Fruit fly (Drosophila melanogaster) whole organism, embryonic: ENCODE measurements around the gene EndoGI.

ENCODE experiments used
- Ada2b ChIP-seq: fragments of 200-800 bp; sonication (Bioruptor generic); IDR thresholded peaks from 2 replicates; pipeline ENCODE4 v1.3.6; 2022; ENCODE audit warnings: missing biosample characterization, missing genetic modification characterization
- Atf3 ChIP-seq: fragments of 200-800 bp; sonication (Bioruptor generic); optimal IDR thresholded peaks from 3 replicates; lab custom pipeline; 2016; ENCODE audit warnings: missing biosample characterization, missing genetic modification characterization
- BEAF-32 ChIP-seq: fragments of 200-800 bp; sonication (Bioruptor generic); optimal IDR thresholded peaks from 3 replicates; lab custom pipeline; 2017; ENCODE audit warnings: missing biosample characterization, missing genetic modification characterization, mild to moderate bottlenecking, moderate library complexity, missing genetic modification reagents
- CG10274 ChIP-seq: fragments of 200-800 bp; sonication (Bioruptor generic); optimal IDR thresholded peaks from 3 replicates; lab custom pipeline; 2017; ENCODE audit warnings: missing biosample characterization, mild to moderate bottlenecking, missing genetic modification characterization
- CG10431 ChIP-seq: fragments of 200-800 bp; sonication (Bioruptor generic); optimal IDR thresholded peaks from 3 replicates; lab custom pipeline; 2018; ENCODE audit warnings: missing biosample characterization, mild to moderate bottlenecking, missing genetic modification characterization
- CG10565 ChIP-seq: fragments of 200-800 bp; sonication (Bioruptor generic); optimal IDR thresholded peaks from 3 replicates; lab custom pipeline; 2016; ENCODE audit warnings: missing biosample characterization, mild to moderate bottlenecking, missing genetic modification characterization
- CG10959 ChIP-seq: fragments of 200-800 bp; sonication (Bioruptor generic); IDR thresholded peaks from 2 replicates; pipeline ENCODE4 v1.3.6; 2022; ENCODE audit warnings: missing biosample characterization, missing genetic modification characterization
- CG11723 ChIP-seq: fragments of 200-800 bp; sonication (Bioruptor generic); optimal IDR thresholded peaks from 2 replicates; lab custom pipeline; 2017; ENCODE audit warnings: missing biosample characterization, mild to moderate bottlenecking, missing genetic modification characterization
- CG12391 ChIP-seq: fragments of 200-800 bp; sonication (Bioruptor generic); optimal IDR thresholded peaks from 3 replicates; lab custom pipeline; 2018; ENCODE audit warnings: missing biosample characterization, mild to moderate bottlenecking, missing genetic modification characterization, moderate library complexity
- CG14050 ChIP-seq: fragments of 200-800 bp; sonication (Bioruptor generic); IDR thresholded peaks from 3 replicates; pipeline ENCODE4 v1.3.6; 2022; ENCODE audit warnings: missing biosample characterization, missing genetic modification characterization
- CG15601 ChIP-seq: fragments of 200-800 bp; sonication (Bioruptor generic); optimal IDR thresholded peaks from 3 replicates; lab custom pipeline; 2019; ENCODE audit warnings: missing biosample characterization, mild to moderate bottlenecking, missing genetic modification characterization, moderate library complexity
- CG18262 ChIP-seq: fragments of 200-800 bp; optimal IDR thresholded peaks from 3 replicates; lab custom pipeline; 2019; ENCODE audit warnings: missing biosample characterization, mild to moderate bottlenecking, missing genetic modification characterization, moderate library complexity
- CG2875 ChIP-seq: fragments of 200-800 bp; sonication (Bioruptor generic); optimal IDR thresholded peaks from 2 replicates; lab custom pipeline; 2017; ENCODE audit warnings: missing biosample characterization, mild to moderate bottlenecking, missing genetic modification characterization, missing genetic modification reagents
- CG30431 ChIP-seq: fragments of 200-800 bp; sonication (Bioruptor generic); optimal IDR thresholded peaks from 2 replicates; lab custom pipeline; 2017; ENCODE audit warnings: missing biosample characterization, missing genetic modification characterization
- CG32532 ChIP-seq: fragments of 200-800 bp; sonication (Bioruptor generic); IDR thresholded peaks from 2 replicates; pipeline ENCODE4 v1.3.6; 2022; ENCODE audit warnings: missing biosample characterization, missing genetic modification characterization
- CG32767 ChIP-seq: fragments of 200-800 bp; sonication (Bioruptor generic); IDR thresholded peaks from 2 replicates; pipeline ENCODE4 v1.3.6; 2022; ENCODE audit warnings: missing biosample characterization, missing genetic modification characterization
- CG4424 ChIP-seq: fragments of 200-800 bp; sonication (Bioruptor generic); optimal IDR thresholded peaks from 3 replicates; lab custom pipeline; 2016; ENCODE audit warnings: missing biosample characterization, missing genetic modification characterization
- CG6854 ChIP-seq: fragments of 200-800 bp; sonication (Bioruptor generic); optimal IDR thresholded peaks from 3 replicates; lab custom pipeline; 2017; ENCODE audit warnings: missing biosample characterization, mild to moderate bottlenecking, missing genetic modification characterization
- CG7745 ChIP-seq: fragments of 200-800 bp; sonication (Bioruptor generic); optimal IDR thresholded peaks from 2 replicates; lab custom pipeline; 2018; ENCODE audit warnings: missing biosample characterization, mild to moderate bottlenecking, missing genetic modification characterization, moderate library complexity
- CG7786 ChIP-seq: fragments of 200-800 bp; sonication (Bioruptor generic); optimal IDR thresholded peaks from 2 replicates; lab custom pipeline; 2016; ENCODE audit warnings: missing biosample characterization, missing genetic modification characterization
- CG8944 ChIP-seq: fragments of 200-800 bp; sonication (Bioruptor generic); optimal IDR thresholded peaks from 3 replicates; lab custom pipeline; 2016; ENCODE audit warnings: missing biosample characterization, missing genetic modification characterization
- CHES-1-like ChIP-seq: fragments of 200-800 bp; sonication (Bioruptor generic); optimal IDR thresholded peaks from 2 replicates; lab custom pipeline; 2016; ENCODE audit warnings: missing biosample characterization, missing genetic modification characterization
- HmgD ChIP-seq: fragments of 200-800 bp; sonication (Bioruptor generic); optimal IDR thresholded peaks from 3 replicates; lab custom pipeline; 2016; ENCODE audit warnings: missing biosample characterization, missing genetic modification characterization
- Hmr ChIP-seq: fragments of 200-800 bp; sonication (Bioruptor generic); optimal IDR thresholded peaks from 3 replicates; lab custom pipeline; 2017; ENCODE audit warnings: mild to moderate bottlenecking, missing biosample characterization, missing genetic modification reagents, missing genetic modification characterization
- Hr3 ChIP-seq: fragments of 200-800 bp; sonication (Bioruptor generic); optimal IDR thresholded peaks from 3 replicates; lab custom pipeline; 2016; ENCODE audit warnings: missing biosample characterization, missing genetic modification characterization
- Hr51 ChIP-seq, 2 experiments: fragments of 200-800 bp; sonication (Bioruptor generic); optimal IDR thresholded peaks; 2 replicates in 1 of 2; 3 replicates in 1 of 2; lab custom pipeline; 2016 to 2018; ENCODE audit warnings: missing biosample characterization in 2 of 2, missing genetic modification characterization in 2 of 2, mild to moderate bottlenecking in 1 of 2, moderate library complexity in 1 of 2
- Kr ChIP-seq: fragments of 200-800 bp; sonication (Bioruptor generic); optimal IDR thresholded peaks from 2 replicates; lab custom pipeline; 2017; ENCODE audit warnings: missing biosample characterization, mild to moderate bottlenecking, missing genetic modification characterization
- Oaz ChIP-seq: fragments of 200-800 bp; sonication (Bioruptor generic); IDR thresholded peaks from 2 replicates; pipeline ENCODE4 v1.3.6; 2022; ENCODE audit warnings: missing biosample characterization, missing genetic modification characterization
- Spps ChIP-seq: fragments of 200-800 bp; sonication (Bioruptor generic); optimal IDR thresholded peaks from 2 replicates; lab custom pipeline; 2018; ENCODE audit warnings: missing biosample characterization, mild to moderate bottlenecking, missing genetic modification characterization
- ac ChIP-seq: fragments of 200-800 bp; sonication (Bioruptor generic); optimal IDR thresholded peaks from 3 replicates; lab custom pipeline; 2017; ENCODE audit warnings: missing biosample characterization, mild to moderate bottlenecking, missing genetic modification characterization
- bbx ChIP-seq: fragments of 200-800 bp; sonication (Bioruptor generic); IDR thresholded peaks from 2 replicates; pipeline ENCODE4 v1.3.6; 2022; ENCODE audit warnings: missing biosample characterization, missing genetic modification characterization; ENCODE audit not compliant: partially characterized antibody
- dm ChIP-seq: fragments of 200-800 bp; sonication (Bioruptor generic); optimal IDR thresholded peaks from 3 replicates; lab custom pipeline; 2016; ENCODE audit warnings: missing biosample characterization, missing genetic modification characterization
- dpn ChIP-seq, 2 experiments: fragments of 200-800 bp; sonication (Bioruptor generic); optimal IDR thresholded peaks; 3 replicates each; lab custom pipeline; 2016; ENCODE audit warnings: missing biosample characterization in 2 of 2, missing genetic modification characterization in 2 of 2
- eyg ChIP-seq: fragments of 200-800 bp; sonication (Bioruptor generic); optimal IDR thresholded peaks from 3 replicates; lab custom pipeline; 2016; ENCODE audit warnings: missing biosample characterization, missing genetic modification characterization
- fd3F ChIP-seq: fragments of 200-800 bp; sonication (Bioruptor generic); optimal IDR thresholded peaks from 2 replicates; lab custom pipeline; 2018; ENCODE audit warnings: missing biosample characterization, mild to moderate bottlenecking, missing genetic modification characterization, moderate library complexity
- jigr1 ChIP-seq: fragments of 200-800 bp; sonication (Bioruptor generic); IDR thresholded peaks from 3 replicates; pipeline ENCODE4 v1.3.6; 2022; ENCODE audit warnings: missing biosample characterization, missing genetic modification characterization
- knrl ChIP-seq: fragments of 200-800 bp; sonication (Bioruptor generic); IDR thresholded peaks from 3 replicates; pipeline ENCODE4 v1.3.6; 2022; ENCODE audit warnings: missing biosample characterization, missing genetic modification characterization; ENCODE audit not compliant: partially characterized antibody
- lbe ChIP-seq: fragments of 200-800 bp; sonication (Bioruptor generic); optimal IDR thresholded peaks from 2 replicates; lab custom pipeline; 2016; ENCODE audit warnings: missing biosample characterization, mild to moderate bottlenecking, missing genetic modification characterization
- lmd ChIP-seq: fragments of 200-800 bp; sonication (Bioruptor generic); IDR thresholded peaks from 2 replicates; pipeline ENCODE4 v1.3.6; 2022; ENCODE audit warnings: missing biosample characterization, missing genetic modification characterization
- luna ChIP-seq: fragments of 200-800 bp; sonication (Bioruptor generic); optimal IDR thresholded peaks from 2 replicates; lab custom pipeline; 2016; ENCODE audit warnings: missing biosample characterization, missing genetic modification characterization
- nom ChIP-seq: fragments of 200-800 bp; sonication (Bioruptor generic); optimal IDR thresholded peaks from 2 replicates; lab custom pipeline; 2017; ENCODE audit warnings: missing biosample characterization, missing genetic modification characterization, mild to moderate bottlenecking, moderate library complexity, missing genetic modification reagents
- onecut ChIP-seq: fragments of 200-800 bp; sonication (Bioruptor generic); IDR thresholded peaks from 2 replicates; pipeline ENCODE4 v1.3.6; 2022; ENCODE audit warnings: missing biosample characterization, missing genetic modification characterization
- otp ChIP-seq: fragments of 200-800 bp; sonication (Bioruptor generic); IDR thresholded peaks from 3 replicates; pipeline ENCODE4, ENCODE4 v1.3.6; 2022; ENCODE audit warnings: missing biosample characterization, missing genetic modification characterization
- pzg ChIP-seq: fragments of 200-800 bp; sonication (Bioruptor generic); optimal IDR thresholded peaks from 3 replicates; lab custom pipeline; 2018; ENCODE audit warnings: missing biosample characterization, mild to moderate bottlenecking, missing genetic modification characterization, moderate library complexity
- rib ChIP-seq: fragments of 200-800 bp; sonication (Bioruptor generic); IDR thresholded peaks from 2 replicates; pipeline ENCODE4 v1.3.6; 2022; ENCODE audit warnings: missing biosample characterization, missing genetic modification characterization
- sens ChIP-seq: fragments of 200-800 bp; sonication (Bioruptor generic); peaks from one replicate; lab custom pipeline; 2016; ENCODE audit warnings: missing biosample characterization, missing genetic modification characterization
- seq ChIP-seq: fragments of 200-800 bp; sonication (Bioruptor generic); IDR thresholded peaks from 2 replicates; pipeline ENCODE4 v1.3.6; 2022; ENCODE audit warnings: missing biosample characterization, missing genetic modification characterization
- sr ChIP-seq: fragments of 200-800 bp; sonication (Bioruptor generic); IDR thresholded peaks from 3 replicates; pipeline ENCODE4 v1.3.6; 2022; ENCODE audit warnings: missing biosample characterization, missing genetic modification characterization
- tll ChIP-seq, 2 experiments: fragments of 200-800 bp in 1 of 2; fragments of >200 bp in 1 of 2; sonication (Bioruptor generic) in 1 of 2; optimal IDR thresholded peaks; 2 replicates each; lab custom pipeline; 2017 to 2019; ENCODE audit warnings: missing biosample characterization in 2 of 2, missing genetic modification characterization in 2 of 2, mild to moderate bottlenecking in 1 of 2, moderate library complexity in 1 of 2
- unpg ChIP-seq: fragments of 200-800 bp; sonication (Bioruptor generic); optimal IDR thresholded peaks from 3 replicates; lab custom pipeline; 2018; ENCODE audit warnings: missing biosample characterization, mild to moderate bottlenecking, missing genetic modification characterization, moderate library complexity

Gene EndoGI

DNA sequence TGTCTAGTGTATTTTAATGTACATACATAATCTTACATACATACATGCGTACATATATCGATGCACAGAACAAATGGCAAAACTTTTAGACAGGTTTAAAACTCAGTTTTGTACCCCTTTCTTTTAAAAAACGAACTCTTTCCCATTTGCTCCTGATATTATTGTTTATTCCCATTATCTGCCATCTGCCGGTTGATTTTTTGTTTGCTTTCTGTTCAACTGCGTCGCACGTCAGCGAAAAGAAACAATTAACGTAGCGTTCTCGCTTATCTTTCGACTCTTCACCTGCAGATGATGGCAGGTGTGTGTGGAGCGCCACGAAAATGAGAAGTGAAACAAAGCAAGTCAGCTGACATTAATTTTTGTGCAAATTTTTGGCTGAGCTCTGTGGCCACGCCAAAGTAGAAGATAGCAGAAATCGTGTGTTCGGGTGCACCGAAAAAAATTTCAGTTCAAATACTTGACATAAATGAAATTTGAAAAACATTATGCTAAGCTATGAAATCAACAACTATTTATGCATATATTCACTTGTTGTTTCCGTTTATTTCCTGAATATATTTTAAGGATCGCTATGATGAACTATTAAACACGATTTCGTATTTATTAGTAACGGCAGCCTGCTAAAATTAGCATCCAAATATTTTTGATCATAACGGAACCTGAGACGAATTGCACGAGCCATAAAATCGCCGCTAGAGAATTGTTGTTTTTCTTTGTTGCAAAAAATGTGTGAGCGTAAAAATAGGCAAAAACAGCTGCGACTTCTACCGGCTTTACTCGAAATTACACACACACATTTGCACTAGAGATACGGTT lies 13.4 kb downstream of the EndoGI start (continued):
- TF ChIP-seq bbx, result no peak
- TF ChIP-seq CG10274 (GFP tag; lab: Kevin White, UChicago), result no peak
- peak; percentile 25 for TF ChIP-seq Hmr
- TF ChIP-seq knrl (GFP tag; lab: Robert Waterston, UW), result no peak
- no peak for TF ChIP-seq CG15601 (tag; lab: Kevin White, UChicago)
- TF ChIP-seq Hr51 (GFP tag; optimal IDR thresholded peaks at IDR 0.05; lab: Kevin White, UChicago), result peak in 1 of 2 experiments; percentile 3
- peak in 1 of 2 experiments; percentile 13 for TF ChIP-seq dpn (GFP tag; optimal IDR thresholded peaks at IDR 0.05; lab: Kevin White, UChicago)
- TF ChIP-seq CG2875 (GFP tag; lab: Kevin White, UChicago), result no peak
- TF ChIP-seq CG11723 (GFP tag; lab: Kevin White, UChicago), result no peak
- TF ChIP-seq CG10565 (GFP tag; lab: Kevin White, UChicago), result no peak
- no peak for TF ChIP-seq CG30431 (GFP tag; lab: Kevin White, UChicago)
- no peak for TF ChIP-seq onecut (GFP tag; lab: Robert Waterston, UW)
- TF ChIP-seq CG32532 (GFP tag; lab: Robert Waterston, UW), result no peak
- TF ChIP-seq dm (GFP tag; lab: Kevin White, UChicago), result no peak
- no peak for TF ChIP-seq fd3F
- no peak for TF ChIP-seq luna
- peak; percentile 16 for TF ChIP-seq Hr3 (GFP tag; lab: Kevin White, UChicago)
- no peak for TF ChIP-seq CG10959 (GFP tag; lab: Robert Waterston, UW)
- peak; percentile 24 for TF ChIP-seq CG7786
- TF ChIP-seq Kr (GFP tag; lab: Kevin White, UChicago), result peak; percentile 21
- no peak for TF ChIP-seq lmd (GFP tag; lab: Robert Waterston, UW)
- no peak for TF ChIP-seq seq (GFP tag; lab: Robert Waterston, UW)
- no peak for TF ChIP-seq Atf3 (GFP tag; lab: Kevin White, UChicago)
- TF ChIP-seq ac (GFP tag; lab: Kevin White, UChicago), result no peak
- TF ChIP-seq CG12391 (tag; lab: Kevin White, UChicago), result peak; percentile 35
- TF ChIP-seq tll (GFP tag; optimal IDR thresholded peaks at IDR 0.05; lab: Kevin White, UChicago), result peak in 1 of 2 experiments; percentile 46
- no peak for TF ChIP-seq Ada2b (GFP tag; lab: Robert Waterston, UW)
- no peak for TF ChIP-seq CG4424
- no peak for TF ChIP-seq Spps
- TF ChIP-seq CHES-1-like (GFP tag; lab: Kevin White, UChicago), result peak; percentile 22
- TF ChIP-seq CG8944 (GFP tag; lab: Kevin White, UChicago), result no peak
- TF ChIP-seq HmgD (GFP tag; lab: Kevin White, UChicago), result no peak
- TF ChIP-seq Oaz (GFP tag; lab: Robert Waterston, UW), result no peak
- TF ChIP-seq CG18262 (tag; lab: Kevin White, UChicago), result no peak
- peak; percentile 15 for TF ChIP-seq unpg (GFP tag; lab: Kevin White, UChicago)
- TF ChIP-seq CG7745 (tag; lab: Kevin White, UChicago), result no peak
- TF ChIP-seq nom (GFP tag; lab: Kevin White, UChicago), result no peak
- TF ChIP-seq CG6854 (GFP tag; lab: Kevin White, UChicago), result no peak
- TF ChIP-seq jigr1 (GFP tag; lab: Robert Waterston, UW), result no peak
- no peak for TF ChIP-seq CG32767 (GFP tag; lab: Robert Waterston, UW)
- TF ChIP-seq rib (GFP tag; lab: Robert Waterston, UW), result no peak
- no peak for TF ChIP-seq sr (GFP tag; lab: Robert Waterston, UW)
- TF ChIP-seq eyg (GFP tag; lab: Kevin White, UChicago), result no peak
- TF ChIP-seq otp, result no peak
- TF ChIP-seq pzg (GFP tag; lab: Kevin White, UChicago), result no peak
- no peak for TF ChIP-seq BEAF-32
- TF ChIP-seq lbe, result no peak
- TF ChIP-seq sens, result no peak
- TF ChIP-seq CG14050 (GFP tag; lab: Robert Waterston, UW), result no peak
- TF ChIP-seq CG10431 (GFP tag; lab: Kevin White, UChicago), result no peak
